Fruit fly (Drosophila melanogaster) whole organism, adult: ENCODE data around the gene mys.

Experiments
- CG1620 ChIP-seq: fragments of 200-800 bp; sonication (Bioruptor generic); optimal IDR thresholded peaks from 2 replicates; lab custom pipeline; 2016; ENCODE audit warnings: missing biosample characterization, missing genetic modification characterization
- CG33017 ChIP-seq: fragments of 200-800 bp; sonication (Bioruptor generic); optimal IDR thresholded peaks from 2 replicates; lab custom pipeline; 2018; ENCODE audit warnings: missing biosample characterization, mild to moderate bottlenecking, missing genetic modification characterization, moderate library complexity
- CG5204 ChIP-seq: fragments of 200-800 bp; sonication (Bioruptor generic); optimal IDR thresholded peaks from 2 replicates; lab custom pipeline; 2016; ENCODE audit warnings: missing biosample characterization, missing genetic modification characterization
- CG7045 ChIP-seq: fragments of 200-800 bp; sonication (Bioruptor generic); optimal IDR thresholded peaks from 2 replicates; lab custom pipeline; 2017; ENCODE audit warnings: missing biosample characterization, mild to moderate bottlenecking, missing genetic modification characterization
- CG7101 ChIP-seq: fragments of 200-800 bp; sonication (Bioruptor generic); optimal IDR thresholded peaks from 2 replicates; lab custom pipeline; 2018; ENCODE audit warnings: missing biosample characterization, mild to moderate bottlenecking, missing genetic modification characterization, moderate library complexity
- Crg-1 ChIP-seq: fragments of 200-800 bp; sonication (Bioruptor generic); optimal IDR thresholded peaks from 2 replicates; lab custom pipeline; 2016; ENCODE audit warnings: missing biosample characterization, missing genetic modification characterization
- Mnt ChIP-seq: fragments of 200-800 bp; sonication (Bioruptor generic); optimal IDR thresholded peaks from 2 replicates; lab custom pipeline; 2016; ENCODE audit warnings: missing biosample characterization, mild to moderate bottlenecking, missing genetic modification characterization
- bab1 ChIP-seq: fragments of 200-800 bp; sonication (Bioruptor generic); optimal IDR thresholded peaks from 3 replicates; lab custom pipeline; 2019; ENCODE audit warnings: missing biosample characterization, mild to moderate bottlenecking, missing genetic modification characterization, moderate library complexity
- cic ChIP-seq: fragments of 200-800 bp; sonication (Bioruptor generic); optimal IDR thresholded peaks from 2 replicates; lab custom pipeline; 2017; ENCODE audit warnings: missing biosample characterization, mild to moderate bottlenecking, missing genetic modification characterization, moderate library complexity
- kay ChIP-seq: fragments of 200-800 bp; sonication (Bioruptor generic); peaks from one replicate; lab custom pipeline; 2016; ENCODE audit warnings: missing biosample characterization, missing genetic modification characterization, borderline replicate concordance
- tj ChIP-seq: fragments of 200-800 bp; sonication (Bioruptor generic); optimal IDR thresholded peaks from 3 replicates; lab custom pipeline; 2017; ENCODE audit warnings: missing biosample characterization, mild to moderate bottlenecking, missing genetic modification characterization, moderate library complexity
- toe ChIP-seq: fragments of 200-800 bp; sonication (Bioruptor generic); optimal IDR thresholded peaks from 2 replicates; lab custom pipeline; 2016; ENCODE audit warnings: missing biosample characterization, missing genetic modification characterization

DNA sequence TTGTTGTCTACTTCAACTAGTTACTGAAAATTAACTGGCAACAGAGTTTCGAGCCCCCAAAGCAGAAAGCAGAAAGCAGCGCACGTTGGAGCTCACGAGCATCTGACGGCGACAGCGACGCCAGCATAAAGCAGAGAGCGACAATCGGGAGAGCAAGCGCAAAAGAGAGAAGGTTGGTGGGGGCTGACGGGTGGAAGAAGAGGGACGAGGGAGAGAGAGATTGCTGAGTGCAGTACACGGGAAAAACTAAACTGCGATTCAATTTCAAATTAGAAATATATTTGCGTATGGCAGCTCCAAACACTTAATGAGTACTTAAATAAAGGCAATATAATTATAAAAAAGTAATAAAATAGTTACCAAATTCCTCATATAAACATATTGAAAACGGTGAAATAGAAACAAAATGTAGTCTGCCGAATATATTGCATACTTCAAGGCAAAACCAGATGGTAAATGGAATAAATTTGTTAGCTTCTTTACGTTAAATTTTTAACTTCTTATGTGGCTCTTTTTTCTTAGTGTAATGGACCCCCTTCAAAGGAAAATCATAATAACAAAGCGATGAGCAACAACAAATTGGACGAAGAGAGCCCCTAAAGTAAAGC, 30.7 kb downstream of the mys start:
- TF ChIP-seq CG5204: peak; percentile 91
- TF ChIP-seq CG7101: peak; percentile 97
- TF ChIP-seq toe: peak; percentile 90
- no peak for TF ChIP-seq kay
- peak; percentile 95 for TF ChIP-seq Crg-1 (GFP tag; lab: Kevin White, UChicago)
- peak; percentile 95 for TF ChIP-seq CG7045 (GFP tag; lab: Kevin White, UChicago)
- TF ChIP-seq bab1 (GFP tag; lab: Kevin White, UChicago): peak; percentile 98
- TF ChIP-seq tj (GFP tag; lab: Kevin White, UChicago): peak; percentile 92
- peak; percentile 95 for TF ChIP-seq CG1620
- TF ChIP-seq Mnt (GFP tag; lab: Kevin White, UChicago): peak; percentile 88
- peak; percentile 76 for TF ChIP-seq cic (GFP tag; lab: Kevin White, UChicago)
- TF ChIP-seq CG33017: peak; percentile 94
